Fruit fly (Drosophila melanogaster) whole organism, wandering third instar larva: ENCODE results near the gene wrd.

Source experiments
- Dfd ChIP-seq: fragments of >200 bp; optimal IDR thresholded peaks from 2 replicates; lab custom pipeline; 2017; ENCODE audit warnings: missing biosample characterization, missing genetic modification characterization
- N ChIP-seq: fragments of >200 bp; optimal IDR thresholded peaks from 2 replicates; lab custom pipeline; 2018; ENCODE audit warnings: missing biosample characterization, missing external identifiers, missing genetic modification characterization
- Sp1 ChIP-seq: fragments of 200-800 bp; sonication (Bioruptor generic); optimal IDR thresholded peaks from 3 replicates; lab custom pipeline; 2019; ENCODE audit warnings: missing biosample characterization, mild to moderate bottlenecking, missing genetic modification characterization, moderate library complexity
- br ChIP-seq: fragments of 200-800 bp; sonication (Bioruptor generic); optimal IDR thresholded peaks from 2 replicates; lab custom pipeline; 2016; ENCODE audit warnings: missing biosample characterization, missing genetic modification characterization
- lola ChIP-seq: fragments of >200 bp; optimal IDR thresholded peaks from 2 replicates; lab custom pipeline; 2017; ENCODE audit warnings: missing biosample characterization, missing genetic modification characterization
- psq ChIP-seq: fragments of 200-800 bp; sonication (Bioruptor generic); optimal IDR thresholded peaks from 3 replicates; lab custom pipeline; 2017; ENCODE audit warnings: missing biosample characterization, mild to moderate bottlenecking, missing genetic modification characterization, moderate library complexity
- tai ChIP-seq: sonication (Bioruptor generic); optimal IDR thresholded peaks from 2 replicates; lab custom pipeline; 2016; ENCODE audit warnings: missing biosample characterization, missing genetic modification characterization

DNA sequence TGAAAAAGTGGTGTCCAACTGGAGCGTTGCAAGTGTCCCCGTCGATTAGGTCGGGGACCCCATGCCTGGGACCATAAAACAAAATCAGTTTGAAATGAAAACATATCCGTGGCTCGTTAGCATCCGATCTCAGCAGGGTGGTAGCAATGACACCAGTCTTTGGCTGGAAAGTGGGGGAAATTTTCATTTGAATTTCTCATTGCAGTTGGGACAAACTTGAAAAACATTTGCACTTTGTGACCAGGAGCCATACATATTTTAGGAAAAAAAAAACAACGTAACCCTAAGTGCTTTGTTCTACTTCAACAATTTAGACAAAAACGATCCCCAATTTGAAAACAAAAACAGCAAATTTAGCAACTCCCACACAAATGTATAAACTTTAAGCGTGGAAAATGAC, 15.7 kb upstream of the wrd start, which contains the start of gene CG14316:
- TF ChIP-seq psq (GFP tag; lab: Kevin White, UChicago) (no peak), br (GFP tag; lab: Kevin White, UChicago) (no peak), lola (GFP tag; lab: Kevin White, UChicago) (no peak), Sp1 (GFP tag; lab: Kevin White, UChicago) (no peak), tai (GFP tag; lab: Kevin White, UChicago) (no peak), Dfd (GFP tag; lab: Kevin White, UChicago) (no peak), N (GFP tag; lab: Kevin White, UChicago) (no peak)
